Worm (Caenorhabditis elegans): Measurements from ENCODE around the gene ccz-1.

The ccz-1 gene

ce11 chrV:13656346-13657254 is 22.1 kb upstream of the ccz-1 start:
- TF ChIP-seq zip-4 (GFP tag; optimal IDR thresholded peaks at IDR 0.05) (no peak), lin-35 (GFP tag; optimal IDR thresholded peaks at IDR 0.05) (peak; percentile 46 to 83), pag-3 (tag; optimal IDR thresholded peaks at IDR 0.05; ENCODE audit: borderline replicate concordance, insufficient read depth) (no peak), rnt-1 (tag; optimal IDR thresholded peaks at IDR 0.05) (peak; percentile 18), nhr-47 (tag; optimal IDR thresholded peaks at IDR 0.05) (peak; percentile 20), C34B4.2 (tag; optimal IDR thresholded peaks at IDR 0.05) (no peak), nhr-237 (tag; optimal IDR thresholded peaks at IDR 0.05) (no peak), hlh-17 (GFP tag; optimal IDR thresholded peaks at IDR 0.05; ENCODE audit: borderline replicate concordance) (no peak), ceh-82 (tag; optimal IDR thresholded peaks at IDR 0.05) (no peak), ceh-88 (GFP tag; IDR thresholded peaks at IDR 0.05) (peak; percentile 39), nhr-71 (tag; optimal IDR thresholded peaks at IDR 0.05) (peak; percentile 81), lsy-2 (tag; optimal IDR thresholded peaks at IDR 0.05) (peak; percentile 27 to 46), lin-15B (tag; optimal IDR thresholded peaks at IDR 0.05) (no peak), sptf-1 (tag; optimal IDR thresholded peaks at IDR 0.05) (no peak), hlh-4 (tag; optimal IDR thresholded peaks at IDR 0.05) (no peak), ceh-8 (GFP tag; optimal IDR thresholded peaks at IDR 0.05) (no peak), F16B12.6 (tag; optimal IDR thresholded peaks at IDR 0.05) (no peak), nhr-28 (tag; optimal IDR thresholded peaks at IDR 0.05) (no peak), irx-1 (tag; optimal IDR thresholded peaks at IDR 0.05) (peak; percentile 18), snpc-4 (tag; optimal IDR thresholded peaks at IDR 0.05) (no peak), grh-1 (GFP tag; IDR thresholded peaks at IDR 0.05) (peak; percentile 57), lin-39 (tag; optimal IDR thresholded peaks at IDR 0.05) (no peak), xbp-1 (tag; optimal IDR thresholded peaks at IDR 0.05) (peak; percentile 11), alr-1 (tag; optimal IDR thresholded peaks at IDR 0.05; ENCODE audit: borderline replicate concordance) (no peak), sox-4 (tag; optimal IDR thresholded peaks at IDR 0.05) (no peak), elt-3 (tag; optimal IDR thresholded peaks at IDR 0.05) (peak in 4 of 6 experiments; percentile 24 to 99 (median 78)), fos-1 (tag; optimal IDR thresholded peaks at IDR 0.05) (peak; percentile 23), lin-14 (GFP tag; optimal IDR thresholded peaks at IDR 0.05) (peak; percentile 82), swsn-7 (tag; optimal IDR thresholded peaks at IDR 0.05) (peak; percentile 28), dsc-1 (tag; optimal IDR thresholded peaks at IDR 0.05) (peak; percentile 51), fkh-4 (tag; optimal IDR thresholded peaks at IDR 0.05; ENCODE audit: borderline replicate concordance) (no peak), skn-1 (tag; optimal IDR thresholded peaks at IDR 0.05) (no peak), jun-1 (tag; optimal IDR thresholded peaks at IDR 0.05) (peak; percentile 22), lin-13 (GFP tag; optimal IDR thresholded peaks at IDR 0.05) (no peak), nhr-85 (tag) (peak; percentile 96), egl-27 (tag; optimal IDR thresholded peaks at IDR 0.05) (no peak), aly-2 (tag; optimal IDR thresholded peaks at IDR 0.05) (no peak), hpl-2 (GFP tag; optimal IDR thresholded peaks at IDR 0.05) (no peak), C16A3.4 (tag; optimal IDR thresholded peaks at IDR 0.05) (peak; percentile 25), efl-1 (optimal IDR thresholded peaks at IDR 0.05) (peak in 1 of 2 experiments; percentile 27), efl-1 (GFP tag; optimal IDR thresholded peaks at IDR 0.05 in 1 of 2) (peak in 1 of 2 experiments; percentile 58), nhr-77 (tag; optimal IDR thresholded peaks at IDR 0.05) (no peak), lir-3 (tag; optimal IDR thresholded peaks at IDR 0.05; ENCODE audit: poor library complexity) (peak; percentile 19), tlp-1 (tag; optimal IDR thresholded peaks at IDR 0.05) (no peak), unc-86 (tag; optimal IDR thresholded peaks at IDR 0.05) (no peak), mdl-1 (tag; optimal IDR thresholded peaks at IDR 0.05) (peak; percentile 29 to 67), dpl-1 (GFP tag; optimal IDR thresholded peaks at IDR 0.05) (peak in 2 of 3 experiments; percentile 23 to 64), ceh-90 (tag; optimal IDR thresholded peaks at IDR 0.05) (peak; percentile 26), pax-3 (tag; optimal IDR thresholded peaks at IDR 0.05) (peak; percentile 67), Y116A8C.19 (tag; optimal IDR thresholded peaks at IDR 0.05; ENCODE audit: borderline replicate concordance) (no peak)
